Worm (Caenorhabditis elegans) whole organism, dauer: Measurements from ENCODE around the gene gst-8.
"Not testable (repeated sequence)": the region's sequence is repeated elsewhere in the genome, so short reads cannot be mapped to it uniquely, and the experiment has no call there.

Source experiments
- unc-62 ChIP-seq: sonication (generic microtip); optimal IDR thresholded peaks from 2 replicates; lab custom pipeline; 2017; ENCODE audit warnings: missing biosample characterization, missing genetic modification reagents, missing genetic modification characterization

The gst-8 gene

ce11 chrII:4883412-4883811, at the start of gene gst-8:
Gene gst-8, plus strand, starts transcription at chrII:4883712.
- no peak for TF ChIP-seq unc-62 (GFP tag; lab: Kevin White, UChicago)

ce11 chrII:4834761-4835160, 48.8 kb upstream of the gst-8 start, which contains the start of the genes C33F10.11 and C33F10.1:
Gene C33F10.11, minus strand, starts transcription at chrII:4834861.
Gene C33F10.1, plus strand, starts transcription at chrII:4835023.
- TF ChIP-seq unc-62 (GFP tag; lab: Kevin White, UChicago), result no peak

- TF ChIP-seq unc-62 (GFP tag; lab: Kevin White, UChicago), result no peak
These were observed 45.9 kb upstream of the gst-8 start, which contains the start of gene C33F10.12 for ce11 chrII:4837659-4838058. Gene C33F10.12, minus strand, starts transcription at chrII:4837759.

- not testable (repeated sequence) for TF ChIP-seq unc-62 (GFP tag; lab: Kevin White, UChicago)
These were observed 41.3 kb upstream of the gst-8 start, which contains the start of the genes T23B7.2 and nspd-4 for ce11 chrII:4842143-4842658. Gene T23B7.2, minus strand, starts transcription at chrII:4842243. Gene nspd-4, plus strand, starts transcription at chrII:4842608.

- no peak for TF ChIP-seq unc-62 (GFP tag; lab: Kevin White, UChicago)
These were observed 33.6 kb upstream of the gst-8 start, which contains the start of gene T23B7.3 for ce11 chrII:4849885-4850284. Gene T23B7.3, plus strand, starts transcription at chrII:4850185.

ce11 chrII:4851594-4852106, 31.9 kb upstream of the gst-8 start, which contains the start of gene dnj-9:
Gene dnj-9, plus strand, starts transcription at chrII:4852056.
- TF ChIP-seq unc-62 (GFP tag; lab: Kevin White, UChicago), result no peak

ce11 chrII:4854761-4855160, 28.8 kb upstream of the gst-8 start:
- no peak for TF ChIP-seq unc-62 (GFP tag; lab: Kevin White, UChicago)

- TF ChIP-seq unc-62 (GFP tag; lab: Kevin White, UChicago), result no peak
These were observed 28.0 kb upstream of the gst-8 start for ce11 chrII:4855489-4855888.

- TF ChIP-seq unc-62 (GFP tag; lab: Kevin White, UChicago), result no peak
These were observed 27.4 kb upstream of the gst-8 start for ce11 chrII:4856113-4856512.

ce11 chrII:4857086-4857485, 26.4 kb upstream of the gst-8 start:
- no peak for TF ChIP-seq unc-62 (GFP tag; lab: Kevin White, UChicago)

ce11 chrII:4857873-4858364, 25.6 kb upstream of the gst-8 start, which contains the start of gene F11G11.5:
Gene F11G11.5, plus strand, starts transcription at chrII:4857923.
- no peak for TF ChIP-seq unc-62 (GFP tag; lab: Kevin White, UChicago)

- no peak for TF ChIP-seq unc-62 (GFP tag; lab: Kevin White, UChicago)
These were observed 24.6 kb upstream of the gst-8 start for ce11 chrII:4858906-4859411.

ce11 chrII:4860260-4860659, 23.3 kb upstream of the gst-8 start, which contains the start of the genes nspd-5 and F11G11.4:
Gene nspd-5, minus strand, starts transcription at chrII:4860360.
Gene F11G11.4, plus strand, starts transcription at chrII:4860594.
- TF ChIP-seq unc-62 (GFP tag; lab: Kevin White, UChicago), result not testable (repeated sequence)

- no peak for TF ChIP-seq unc-62 (GFP tag; lab: Kevin White, UChicago)
These were observed 20.2 kb upstream of the gst-8 start, which contains the start of the genes mpst-4 and F11G11.14 for ce11 chrII:4863357-4863756. Gene mpst-4, minus strand, starts transcription at chrII:4863457. Gene F11G11.14, plus strand, starts transcription at chrII:4863681.

- no peak for TF ChIP-seq unc-62 (GFP tag; lab: Kevin White, UChicago)
These were observed 17.5 kb upstream of the gst-8 start for ce11 chrII:4866045-4866444.

ce11 chrII:4867476-4867875, 16.0 kb upstream of the gst-8 start, which contains the start of gene col-17:
Gene col-17, minus strand, starts transcription at chrII:4867576.
- TF ChIP-seq unc-62 (GFP tag; lab: Kevin White, UChicago), result no peak
